Worm (Caenorhabditis elegans) whole organism, midembryonic: ENCODE measurements around the gene par-2.

Experiments
- T22C8.4 ChIP-seq: fragments of 200-800 bp; sonication (Bioruptor generic); IDR thresholded peaks from 2 replicates; pipeline ENCODE4 v1.3.6; 2022; ENCODE audit warnings: missing genetic modification characterization, missing compliant biosample characterization
- cog-1 ChIP-seq: sonication (generic microtip); optimal IDR thresholded peaks from 2 replicates; lab custom pipeline; 2016; ENCODE audit warnings: missing genetic modification characterization, missing compliant biosample characterization
- flt-1 ChIP-seq: fragments of 200-800 bp; sonication (Bioruptor generic); IDR thresholded peaks from 2 replicates; pipeline ENCODE4 v1.3.6; 2022; ENCODE audit warnings: missing genetic modification characterization, missing compliant biosample characterization
- klf-2 ChIP-seq: fragments of 200-800 bp; sonication (Bioruptor generic); conservative IDR thresholded peaks from 2 replicates; pipeline ENCODE4 v1.3.6; 2022; ENCODE audit warnings: missing genetic modification reagents, missing genetic modification characterization, missing compliant biosample characterization
- med-1 ChIP-seq: sonication (generic microtip); optimal IDR thresholded peaks from 2 replicates; lab custom pipeline; 2017; ENCODE audit warnings: missing genetic modification characterization, mild to moderate bottlenecking, missing compliant biosample characterization, antibody characterized with exemption, missing genetic modification reagents; ENCODE audit not compliant: insufficient read depth
- ref-1 ChIP-seq: fragments of 200-800 bp; sonication (Bioruptor generic); conservative IDR thresholded peaks from 2 replicates; pipeline ENCODE4 v1.3.6; 2022; ENCODE audit warnings: missing genetic modification reagents, missing genetic modification characterization, missing compliant biosample characterization
- tab-1 ChIP-seq: fragments of 200-800 bp; sonication (Bioruptor generic); IDR thresholded peaks from 2 replicates; pipeline ENCODE4 v1.3.6; 2022; ENCODE audit warnings: missing genetic modification characterization, missing compliant biosample characterization
- ztf-23 ChIP-seq: fragments of 200-800 bp; sonication (Bioruptor generic); IDR thresholded peaks from 2 replicates; pipeline ENCODE4 v1.3.6; 2022; ENCODE audit warnings: missing genetic modification reagents, missing genetic modification characterization, missing compliant biosample characterization
- ztf-29 ChIP-seq: fragments of 200-800 bp; sonication (Bioruptor generic); IDR thresholded peaks from 2 replicates; pipeline ENCODE4 v1.3.6; 2022; ENCODE audit warnings: missing genetic modification reagents, missing genetic modification characterization, missing compliant biosample characterization

par-2 gene

ce11 chrIII:1081101-1081500 lies at the start of gene par-2:
Gene par-2 (plus strand): TSS chrIII:1081401.
- TF ChIP-seq ref-1 (GFP tag; lab: Robert Waterston, UW) (no peak), flt-1 (GFP tag; lab: Robert Waterston, UW) (no peak), klf-2 (no peak)

ce11 chrIII:1034853-1035252 lies 46.3 kb upstream of the par-2 start:
- no peak for TF ChIP-seq flt-1 (GFP tag; lab: Robert Waterston, UW)
- TF ChIP-seq ztf-23 (GFP tag; lab: Robert Waterston, UW), result no peak

- TF ChIP-seq cog-1 (tag; lab: Kevin White, UChicago) (no peak), ztf-29 (GFP tag; lab: Robert Waterston, UW) (no peak), T22C8.4 (GFP tag; lab: Robert Waterston, UW) (no peak), ztf-23 (GFP tag; lab: Robert Waterston, UW) (no peak), flt-1 (GFP tag; lab: Robert Waterston, UW) (no peak), klf-2 (no peak), tab-1 (GFP tag; lab: Robert Waterston, UW) (no peak), med-1 (no peak), ref-1 (GFP tag; lab: Robert Waterston, UW) (no peak)
Observed at ce11 chrIII:1037173-1037572, 44.0 kb upstream of the par-2 start, which contains the start of the genes chin-1 and BE0003N10.1. Gene chin-1 (minus strand): TSS chrIII:1037212. Gene BE0003N10.1 (plus strand): TSS chrIII:1037492.

- TF ChIP-seq ztf-29 (GFP tag; lab: Robert Waterston, UW), result no peak
- no peak for TF ChIP-seq flt-1 (GFP tag; lab: Robert Waterston, UW)
- no peak for TF ChIP-seq cog-1 (tag; lab: Kevin White, UChicago)
Observed at ce11 chrIII:1040059-1040458, 41.1 kb upstream of the par-2 start.

ce11 chrIII:1043790-1044189 lies 37.4 kb upstream of the par-2 start:
- TF ChIP-seq ztf-23 (GFP tag; lab: Robert Waterston, UW) (no peak), med-1 (no peak), cog-1 (tag; lab: Kevin White, UChicago) (no peak), flt-1 (GFP tag; lab: Robert Waterston, UW) (no peak), klf-2 (no peak), tab-1 (GFP tag; lab: Robert Waterston, UW) (no peak), ref-1 (GFP tag; lab: Robert Waterston, UW) (no peak), T22C8.4 (GFP tag; lab: Robert Waterston, UW) (no peak), ztf-29 (GFP tag; lab: Robert Waterston, UW) (no peak)

- TF ChIP-seq klf-2 (no peak), med-1 (no peak), tab-1 (GFP tag; lab: Robert Waterston, UW) (no peak), ref-1 (GFP tag; lab: Robert Waterston, UW) (no peak), flt-1 (GFP tag; lab: Robert Waterston, UW) (no peak), ztf-23 (GFP tag; lab: Robert Waterston, UW) (no peak), T22C8.4 (GFP tag; lab: Robert Waterston, UW) (no peak), cog-1 (tag; lab: Kevin White, UChicago) (no peak), ztf-29 (GFP tag; lab: Robert Waterston, UW) (no peak)
Observed at ce11 chrIII:1051877-1052276, 29.3 kb upstream of the par-2 start.

- no peak for TF ChIP-seq T22C8.4 (GFP tag; lab: Robert Waterston, UW)
- peak; percentile 73; the same call in 1 of the 2 replicates for TF ChIP-seq ztf-29 (GFP tag; lab: Robert Waterston, UW)
- TF ChIP-seq ref-1 (GFP tag; lab: Robert Waterston, UW), result no peak
Observed at ce11 chrIII:1052291-1052690, 28.9 kb upstream of the par-2 start.

ce11 chrIII:1053067-1053466 lies 28.1 kb upstream of the par-2 start, which contains the start of gene fbxo-11.2:
Gene fbxo-11.2 (minus strand): TSS chrIII:1053242.
- TF ChIP-seq klf-2, result no peak
- no peak for TF ChIP-seq ztf-29 (GFP tag; lab: Robert Waterston, UW)
- TF ChIP-seq flt-1 (GFP tag; lab: Robert Waterston, UW), result no peak

- TF ChIP-seq tab-1 (GFP tag; lab: Robert Waterston, UW), result 0 out of 2 replicates have a peak, but pooled peaks have one; percentile 25
- 0 out of 2 replicates have a peak, but pooled peaks have one; percentile 45 for TF ChIP-seq ztf-23 (GFP tag; lab: Robert Waterston, UW)
- no peak for TF ChIP-seq med-1
- 0 out of 2 replicates have a peak, but pooled peaks have one; percentile 6 for TF ChIP-seq ztf-29 (GFP tag; lab: Robert Waterston, UW)
Observed at ce11 chrIII:1054096-1054495, 27.1 kb upstream of the par-2 start.

ce11 chrIII:1056989-1057687 lies 24.1 kb upstream of the par-2 start:
- TF ChIP-seq T22C8.4 (GFP tag; lab: Robert Waterston, UW), result peak; percentile 54

ce11 chrIII:1058074-1058473 lies 23.1 kb upstream of the par-2 start:
- TF ChIP-seq T22C8.4 (GFP tag; lab: Robert Waterston, UW) (peak; percentile 84), cog-1 (tag; lab: Kevin White, UChicago) (no peak)
